Worm (Caenorhabditis elegans) whole organism, L1 larva: ENCODE results near the gene dpy-17.

Experiments used
- alr-1 ChIP-seq: fragments of 200-800 bp; sonication (Bioruptor generic); optimal IDR thresholded peaks from 2 replicates; lab custom pipeline; 2018; ENCODE audit warnings: borderline replicate concordance, mild to moderate bottlenecking, missing genetic modification characterization, missing compliant biosample characterization
- dpl-1 ChIP-seq, 3 experiments: fragments of 150-350 bp in 2 of 3; sonication (generic microtip) in 1 of 3; optimal IDR thresholded peaks; 2 replicates each; lab custom pipeline; 2014 to 2017; ENCODE audit warnings: missing biosample characterization in 3 of 3, missing genetic modification characterization in 3 of 3, missing genetic modification reagents in 3 of 3
- hlh-17 ChIP-seq: fragments of 200-800 bp; sonication (Bioruptor generic); optimal IDR thresholded peaks from 2 replicates; lab custom pipeline; 2018; ENCODE audit warnings: missing genetic modification characterization, mild to moderate bottlenecking, missing compliant biosample characterization, moderate library complexity, borderline replicate concordance
- lin-35 ChIP-seq, 2 experiments: fragments of 150-350 bp; optimal IDR thresholded peaks; 2 replicates each; lab custom pipeline; 2014; ENCODE audit warnings: missing biosample characterization in 2 of 2, missing genetic modification characterization in 2 of 2, missing genetic modification reagents in 2 of 2
- mep-1 ChIP-seq: fragments of 150-350 bp; optimal IDR thresholded peaks from 2 replicates; lab custom pipeline; 2014; ENCODE audit warnings: missing biosample characterization, missing genetic modification characterization
- nhr-28 ChIP-seq: fragments of 150-350 bp; optimal IDR thresholded peaks from 2 replicates; lab custom pipeline; 2014; ENCODE audit warnings: missing biosample characterization, missing genetic modification characterization
- skn-1 ChIP-seq: fragments of 150-350 bp; optimal IDR thresholded peaks from 2 replicates; lab custom pipeline; 2014; ENCODE audit warnings: missing biosample characterization, missing genetic modification characterization
- snpc-4 ChIP-seq: fragments of 150-350 bp; optimal IDR thresholded peaks from 2 replicates; lab custom pipeline; 2014; ENCODE audit warnings: missing biosample characterization, missing genetic modification characterization
- sox-4 ChIP-seq: sonication (generic microtip); optimal IDR thresholded peaks from 2 replicates; lab custom pipeline; 2016; ENCODE audit warnings: missing genetic modification characterization, missing compliant biosample characterization
- unc-86 ChIP-seq: sonication (generic microtip); optimal IDR thresholded peaks from 2 replicates; lab custom pipeline; 2016; ENCODE audit warnings: missing genetic modification characterization, missing compliant biosample characterization
- xbp-1 ChIP-seq: sonication (generic microtip); optimal IDR thresholded peaks from 2 replicates; lab custom pipeline; 2016; ENCODE audit warnings: missing genetic modification characterization, missing compliant biosample characterization
- zag-1 ChIP-seq: fragments of 150-350 bp; optimal IDR thresholded peaks from 2 replicates; lab custom pipeline; 2014; ENCODE audit warnings: missing biosample characterization, missing genetic modification characterization
- ztf-11 ChIP-seq, 2 experiments: sonication (generic microtip); optimal IDR thresholded peaks; 2 replicates each; lab custom pipeline; 2016 to 2017; ENCODE audit warnings: missing genetic modification characterization in 2 of 2, missing biosample characterization in 1 of 2, missing compliant biosample characterization in 1 of 2

DNA sequence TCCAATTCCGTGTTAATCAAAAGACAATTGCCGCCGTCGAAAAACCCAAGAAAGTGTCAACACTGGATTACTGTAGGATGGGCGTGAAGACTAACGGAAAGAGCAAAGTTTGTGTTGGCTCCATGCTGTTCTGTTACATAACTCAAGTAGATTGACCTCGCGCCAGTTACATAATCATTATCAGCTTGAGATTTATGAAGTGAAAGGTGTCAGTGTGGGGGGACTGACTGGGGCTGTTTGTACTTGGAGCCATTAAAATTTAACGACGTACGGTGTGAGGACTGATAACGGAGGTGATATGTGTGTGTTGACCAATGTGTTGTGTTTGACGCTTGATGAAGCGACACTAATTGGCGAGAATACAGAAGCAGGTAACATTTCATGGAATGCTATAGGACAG lies 39.6 kb downstream of the dpy-17 start:
- no peak for TF ChIP-seq skn-1 (tag; lab: Kevin White, UChicago)
- no peak for TF ChIP-seq hlh-17 (GFP tag; lab: Kevin White, UChicago)
- no peak for TF ChIP-seq nhr-28 (tag; lab: Kevin White, UChicago)
- TF ChIP-seq alr-1 (tag; lab: Kevin White, UChicago) = no peak
- no peak for TF ChIP-seq snpc-4 (tag; lab: Kevin White, UChicago)
- no peak for TF ChIP-seq mep-1 (tag; lab: Kevin White, UChicago)
- no peak for TF ChIP-seq ztf-11 (tag; optimal IDR thresholded peaks at IDR 0.05; lab: Kevin White, UChicago)
- no peak for TF ChIP-seq sox-4 (tag; lab: Kevin White, UChicago)
- TF ChIP-seq xbp-1 = no peak
- no peak for TF ChIP-seq dpl-1 (GFP tag; optimal IDR thresholded peaks at IDR 0.05; lab: Kevin White, UChicago)
- TF ChIP-seq zag-1 (tag; lab: Kevin White, UChicago) = no peak
- peak in 1 of 2 experiments; percentile 2 for TF ChIP-seq lin-35 (GFP tag; optimal IDR thresholded peaks at IDR 0.05; lab: Kevin White, UChicago)
- no peak for TF ChIP-seq unc-86 (tag; lab: Kevin White, UChicago)
